Worm (Caenorhabditis elegans): ENCODE measurements around the gene C45H4.13.

Gene C45H4.13

DNA sequence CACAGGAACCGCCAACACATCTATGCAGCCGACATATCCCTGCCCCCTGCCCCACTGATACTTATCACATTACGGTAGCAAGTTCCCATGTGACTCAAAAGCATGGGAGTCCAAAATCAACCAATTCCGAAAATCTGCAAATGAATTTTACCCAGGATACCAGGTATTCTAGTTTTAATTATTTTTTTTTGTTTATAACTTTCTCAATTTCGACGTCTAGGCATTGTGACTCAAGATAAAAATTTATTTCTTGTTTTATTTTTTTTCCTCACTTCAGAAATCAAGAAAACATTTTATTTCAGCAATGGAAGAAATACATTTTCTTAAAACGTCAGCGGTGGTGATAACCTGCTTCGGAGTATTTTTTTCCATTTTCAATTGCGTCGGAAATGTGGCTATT, 682 bp upstream of the C45H4.13 start, which contains the start of gene srbc-24:
Gene srbc-24, plus strand, starts transcription at position 301 of the 400 bp plus-strand sequence.
- TF ChIP-seq egl-5 (tag; optimal IDR thresholded peaks at IDR 0.05) = no peak
- TF ChIP-seq eor-1 (tag; optimal IDR thresholded peaks at IDR 0.05) = no peak
- no peak for TF ChIP-seq elt-1 (tag; optimal IDR thresholded peaks at IDR 0.05)
- TF ChIP-seq daf-12 (tag; optimal IDR thresholded peaks at IDR 0.05) = no peak
- TF ChIP-seq ceh-16 (tag; optimal IDR thresholded peaks at IDR 0.05) = no peak
- no peak for TF ChIP-seq ztf-11 (tag; optimal IDR thresholded peaks at IDR 0.05)
- no peak for TF ChIP-seq skn-1 (tag; optimal IDR thresholded peaks at IDR 0.05)

DNA sequence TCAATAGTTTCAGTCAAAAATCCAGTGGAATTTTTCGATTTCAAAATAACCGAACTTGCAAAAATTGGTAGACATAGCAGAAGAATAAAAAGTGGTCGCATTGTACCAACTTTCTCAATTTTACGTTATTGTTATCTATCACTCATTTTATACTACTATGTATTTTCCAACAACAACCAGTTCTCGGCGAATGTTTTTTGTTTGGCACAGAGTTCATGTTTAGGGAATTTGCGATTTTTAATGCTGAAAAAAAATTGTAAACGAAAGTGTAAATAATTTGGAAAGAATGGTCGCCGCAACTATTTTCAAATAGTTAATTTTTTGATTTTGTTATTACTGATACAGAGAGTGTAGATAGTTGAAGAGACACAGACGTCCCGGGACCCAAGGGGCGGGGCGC, 1.3 kb downstream of the C45H4.13 start, which contains the start of gene C45H4.21:
Gene C45H4.21, minus strand, starts transcription at position 101 of the 400 bp plus-strand sequence.
- no peak for TF ChIP-seq ceh-9 (tag; optimal IDR thresholded peaks at IDR 0.05)
- TF ChIP-seq jun-1 (tag; optimal IDR thresholded peaks at IDR 0.05) = no peak
- no peak for TF ChIP-seq nhr-77 (tag; optimal IDR thresholded peaks at IDR 0.05)
- TF ChIP-seq unc-62 (GFP tag; optimal IDR thresholded peaks at IDR 0.05) = no peak
- no peak for TF ChIP-seq hmg-11 (tag; optimal IDR thresholded peaks at IDR 0.05)
- TF ChIP-seq nhr-67 (tag; optimal IDR thresholded peaks at IDR 0.05) = no peak
- no peak for TF ChIP-seq ceh-16 (tag; optimal IDR thresholded peaks at IDR 0.05)
- TF ChIP-seq eor-1 (tag; optimal IDR thresholded peaks at IDR 0.05) = no peak
- no peak for TF ChIP-seq lin-39 (tag; optimal IDR thresholded peaks at IDR 0.05)
- no peak for TF ChIP-seq ama-1 (optimal IDR thresholded peaks at IDR 0.05)
- TF ChIP-seq nhr-28 (tag; optimal IDR thresholded peaks at IDR 0.05) = no peak
- TF ChIP-seq nhr-43 (tag; optimal IDR thresholded peaks at IDR 0.05; ENCODE audit: poor library complexity, severe bottlenecking) = no peak
- TF ChIP-seq egl-27 (tag; optimal IDR thresholded peaks at IDR 0.05) = no peak
- no peak for TF ChIP-seq ceh-82 (tag; optimal IDR thresholded peaks at IDR 0.05)

DNA sequence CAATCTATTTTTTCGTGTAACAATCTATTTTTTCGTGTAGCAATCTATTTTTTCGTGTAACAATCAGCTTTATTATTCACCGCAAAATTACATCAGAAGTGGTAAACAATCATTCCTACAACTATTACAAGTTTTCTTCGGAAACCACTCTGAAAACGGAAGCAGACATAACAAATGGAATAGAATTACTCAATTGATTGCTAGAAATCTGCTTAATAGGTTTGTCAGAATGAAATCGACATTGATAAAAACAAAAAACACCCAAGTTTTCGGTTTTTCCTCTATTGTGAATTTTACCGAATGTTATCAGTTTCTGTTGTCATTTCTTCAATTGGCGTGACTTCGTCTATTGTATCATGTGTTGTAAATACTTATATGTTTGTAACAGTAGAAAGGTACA, 4.0 kb downstream of the C45H4.13 start, which contains the start of gene srbc-20:
Gene srbc-20, plus strand, starts transcription at position 301 of the 400 bp plus-strand sequence.
- TF ChIP-seq lin-15B (tag; optimal IDR thresholded peaks at IDR 0.05) (no peak), eor-1 (tag; optimal IDR thresholded peaks at IDR 0.05) (no peak), nhr-28 (tag; optimal IDR thresholded peaks at IDR 0.05) (no peak), elt-3 (tag; optimal IDR thresholded peaks at IDR 0.05) (no peak), nhr-77 (tag; optimal IDR thresholded peaks at IDR 0.05) (no peak), ztf-4 (tag; optimal IDR thresholded peaks at IDR 0.05) (no peak), fos-1 (tag; optimal IDR thresholded peaks at IDR 0.05) (no peak), mdl-1 (tag; optimal IDR thresholded peaks at IDR 0.05) (no peak), elt-2 (tag; optimal IDR thresholded peaks at IDR 0.05) (no peak), unc-62 (GFP tag; optimal IDR thresholded peaks at IDR 0.05) (no peak), ZK546.5 (tag; optimal IDR thresholded peaks at IDR 0.05) (no peak), aly-2 (tag; optimal IDR thresholded peaks at IDR 0.05) (no peak), unc-39 (tag; optimal IDR thresholded peaks at IDR 0.05) (no peak)

DNA sequence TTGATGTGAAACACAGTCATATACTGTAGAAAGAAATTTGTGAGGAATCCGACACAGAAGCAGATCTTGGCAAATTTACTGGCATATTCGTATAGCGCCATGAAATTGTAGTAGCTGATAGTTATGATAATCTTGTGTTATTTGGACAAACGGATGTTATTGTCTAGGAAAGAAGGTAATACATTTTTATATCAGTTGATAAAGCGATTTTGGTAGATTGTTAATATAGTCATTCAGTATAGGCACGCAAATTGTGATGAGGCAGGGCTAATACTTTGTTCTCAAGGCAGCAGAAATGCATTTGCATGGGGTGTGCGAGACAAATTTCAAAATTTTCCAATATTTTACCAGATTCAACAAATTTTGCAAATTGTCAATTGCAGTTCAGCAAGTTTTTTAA, 4.7 kb downstream of the C45H4.13 start, which contains the start of gene str-52:
Gene str-52, minus strand, starts transcription at position 101 of the 400 bp plus-strand sequence.
- TF ChIP-seq lsy-12 (tag; optimal IDR thresholded peaks at IDR 0.05) = no peak
- no peak for TF ChIP-seq elt-3 (tag; optimal IDR thresholded peaks at IDR 0.05)
- no peak for TF ChIP-seq nhr-67 (tag; optimal IDR thresholded peaks at IDR 0.05)
- no peak for TF ChIP-seq hmg-11 (tag; optimal IDR thresholded peaks at IDR 0.05)
- no peak for TF ChIP-seq nhr-23 (tag; optimal IDR thresholded peaks at IDR 0.05)
- TF ChIP-seq unc-62 (GFP tag; optimal IDR thresholded peaks at IDR 0.05) = no peak
- TF ChIP-seq zag-1 (tag; optimal IDR thresholded peaks at IDR 0.05) = no peak
- no peak for TF ChIP-seq lin-39 (tag; optimal IDR thresholded peaks at IDR 0.05)
- no peak for TF ChIP-seq nfya-1 (tag; optimal IDR thresholded peaks at IDR 0.05; ENCODE audit: insufficient read depth)
- no peak for TF ChIP-seq ceh-82 (tag; optimal IDR thresholded peaks at IDR 0.05)
- no peak for TF ChIP-seq pqm-1 (tag; optimal IDR thresholded peaks at IDR 0.05)
- no peak for TF ChIP-seq skn-1 (tag; optimal IDR thresholded peaks at IDR 0.05)
- no peak for TF ChIP-seq nhr-28 (tag; optimal IDR thresholded peaks at IDR 0.05)
- TF ChIP-seq nhr-76 (tag; optimal IDR thresholded peaks at IDR 0.05) = no peak
- TF ChIP-seq sea-2 (GFP tag; optimal IDR thresholded peaks at IDR 0.05) = no peak
- TF ChIP-seq mml-1 (tag; optimal IDR thresholded peaks at IDR 0.05) = no peak
- no peak for TF ChIP-seq unc-39 (tag; optimal IDR thresholded peaks at IDR 0.05)
- TF ChIP-seq mdl-1 (tag; optimal IDR thresholded peaks at IDR 0.05) = no peak
